Worm (Caenorhabditis elegans): ENCODE results near the gene math-45.
A peak's percentile ranks its signal among the peaks of the same experiment; 100 is the strongest.

The math-45 gene

DNA sequence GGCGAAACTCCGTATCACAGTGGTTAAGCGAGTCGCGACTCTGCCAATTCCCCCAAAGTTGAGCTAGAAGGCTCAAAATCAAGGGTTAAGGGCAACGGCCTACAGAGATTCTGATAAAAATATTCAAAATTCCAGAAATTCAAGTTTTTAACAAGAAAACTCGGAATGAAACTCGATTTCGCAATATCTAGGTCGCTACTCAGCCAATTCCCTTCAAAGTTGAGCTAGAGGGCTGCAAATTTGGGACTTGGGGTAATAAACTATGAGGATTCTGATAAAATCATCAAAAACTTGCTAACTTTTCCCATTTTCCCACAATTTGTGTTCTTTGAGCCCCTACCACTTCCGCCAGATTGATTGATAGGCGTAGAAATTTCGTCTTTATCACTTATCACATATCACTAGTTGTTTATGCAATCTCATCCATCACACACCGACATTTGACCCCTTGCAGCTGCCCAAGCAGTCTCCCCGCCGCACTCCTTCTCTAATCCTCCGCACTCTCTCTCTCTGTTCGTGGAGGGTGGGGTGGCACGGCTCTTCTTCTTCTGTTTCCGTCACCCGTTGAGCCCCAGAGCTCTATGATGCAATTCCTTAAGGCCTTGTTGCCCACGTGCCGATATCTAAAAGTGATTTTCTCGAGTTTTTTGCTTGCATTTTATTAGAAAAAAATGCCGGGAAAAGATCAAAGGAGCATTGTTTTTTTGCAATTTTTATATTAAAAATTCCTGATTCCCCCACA lies 15.5 kb downstream of the math-45 start (continued):
- TF ChIP-seq zip-4 (GFP tag; optimal IDR thresholded peaks at IDR 0.05) = peak; percentile 90
- TF ChIP-seq nhr-90 (tag; optimal IDR thresholded peaks at IDR 0.05; ENCODE audit: poor library complexity) = no peak
- TF ChIP-seq C04F5.9 (tag; optimal IDR thresholded peaks at IDR 0.05) = no peak
- no peak for TF ChIP-seq skn-1 (tag; optimal IDR thresholded peaks at IDR 0.05)
- no peak for TF ChIP-seq fkh-4 (tag; optimal IDR thresholded peaks at IDR 0.05; ENCODE audit: borderline replicate concordance)
- TF ChIP-seq jun-1 (tag; optimal IDR thresholded peaks at IDR 0.05) = no peak
- TF ChIP-seq rnt-1 (tag; optimal IDR thresholded peaks at IDR 0.05) = peak; percentile 90
- TF ChIP-seq aly-2 (tag; optimal IDR thresholded peaks at IDR 0.05) = no peak
- TF ChIP-seq fkh-8 (tag; optimal IDR thresholded peaks at IDR 0.05) = peak; percentile 50
- TF ChIP-seq swsn-7 (tag; optimal IDR thresholded peaks at IDR 0.05) = peak; percentile 38
- peak in 2 of 3 experiments; percentile 1 to 25 for TF ChIP-seq dpl-1 (GFP tag; optimal IDR thresholded peaks at IDR 0.05)
- no peak for TF ChIP-seq nhr-84 (tag; optimal IDR thresholded peaks at IDR 0.05)
- no peak for TF ChIP-seq mef-2 (tag; optimal IDR thresholded peaks at IDR 0.05)
- TF ChIP-seq lsy-2 (tag; optimal IDR thresholded peaks at IDR 0.05) = peak; percentile 44 to 46
- TF ChIP-seq alr-1 (tag; optimal IDR thresholded peaks at IDR 0.05; ENCODE audit: borderline replicate concordance) = no peak
- TF ChIP-seq efl-1 (optimal IDR thresholded peaks at IDR 0.05) = peak; percentile 31 to 33
- peak in 1 of 2 experiments; percentile 27 for TF ChIP-seq efl-1 (GFP tag; optimal IDR thresholded peaks at IDR 0.05 in 1 of 2)
- peak in 1 of 2 experiments; percentile 61 for TF ChIP-seq mdl-1 (tag; optimal IDR thresholded peaks at IDR 0.05)
- peak; percentile 55 for TF ChIP-seq egl-13 (tag; optimal IDR thresholded peaks at IDR 0.05)
- peak; percentile 7 for TF ChIP-seq unc-130 (tag; optimal IDR thresholded peaks at IDR 0.05)
- no peak for TF ChIP-seq sup-37 (GFP tag; optimal IDR thresholded peaks at IDR 0.05)
- TF ChIP-seq nhr-237 (tag; optimal IDR thresholded peaks at IDR 0.05) = no peak
- TF ChIP-seq nhr-12 (tag; optimal IDR thresholded peaks at IDR 0.05) = no peak
- TF ChIP-seq ztf-4 (tag; optimal IDR thresholded peaks at IDR 0.05) = peak; percentile 52
- TF ChIP-seq nhr-85 (tag) = no peak
- peak; percentile 71 for TF ChIP-seq pag-3 (tag; optimal IDR thresholded peaks at IDR 0.05; ENCODE audit: borderline replicate concordance, insufficient read depth)
- TF ChIP-seq nhr-19 (GFP tag; conservative IDR thresholded peaks at IDR 0.05) = peak; percentile 66
- TF ChIP-seq grh-1 (GFP tag; IDR thresholded peaks at IDR 0.05) = no peak
- peak; percentile 17 for TF ChIP-seq C16A3.4 (tag; optimal IDR thresholded peaks at IDR 0.05)

DNA sequence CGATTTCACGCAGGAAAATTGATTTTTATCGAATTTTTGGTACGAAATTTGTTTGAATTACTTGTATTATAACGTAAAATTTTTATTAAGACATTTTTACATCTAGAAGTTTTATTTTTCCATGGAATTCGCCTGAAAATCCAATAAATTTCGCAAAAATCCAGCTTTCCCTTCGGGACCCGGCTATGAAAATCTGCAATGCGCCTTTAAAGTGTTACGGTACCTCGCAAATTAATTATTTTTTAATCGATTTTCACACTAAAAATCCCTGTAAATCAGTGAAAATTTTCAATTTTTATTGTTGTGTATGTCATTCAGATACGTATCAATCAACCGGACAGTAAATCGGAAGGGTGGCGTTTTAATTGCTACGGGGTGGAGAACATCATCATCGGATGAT lies 16.3 kb downstream of the math-45 start:
- TF ChIP-seq mef-2 (tag; optimal IDR thresholded peaks at IDR 0.05) (no peak), blmp-1 (tag; optimal IDR thresholded peaks at IDR 0.05) (peak; percentile 11)

DNA sequence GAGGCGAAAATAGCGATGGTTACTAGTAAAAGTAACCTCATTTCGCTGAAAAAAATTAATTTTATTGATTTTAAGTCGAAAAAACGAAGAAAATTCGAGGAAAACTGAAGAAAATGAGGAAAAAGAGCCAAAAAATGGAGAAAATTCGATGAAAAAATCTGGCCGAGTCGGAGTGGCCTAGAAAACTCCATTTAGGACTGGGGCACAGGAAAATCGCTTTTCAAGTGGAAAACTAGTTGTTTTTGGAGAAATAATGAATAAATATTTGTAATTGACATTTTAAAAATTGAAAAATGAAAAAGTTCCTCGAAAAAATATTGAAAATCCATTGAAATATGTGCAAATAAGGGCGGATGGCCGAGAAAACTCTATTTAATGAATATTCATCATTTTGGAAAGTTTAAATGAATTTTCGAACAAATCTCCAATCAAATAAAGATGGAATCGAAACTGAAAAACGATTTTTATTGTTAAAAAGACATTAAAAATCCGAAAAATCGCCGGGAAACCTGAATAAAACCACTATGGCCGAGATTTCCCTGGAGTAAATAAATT lies 16.9 kb downstream of the math-45 start, which contains the start of gene emc-1:
Gene emc-1, minus strand, starts transcription at position 45 of the 555 bp plus-strand sequence.
- TF ChIP-seq C34B4.2 (tag; optimal IDR thresholded peaks at IDR 0.05) = no peak
- TF ChIP-seq snpc-4 (tag; optimal IDR thresholded peaks at IDR 0.05) = no peak
- no peak for TF ChIP-seq blmp-1 (tag; optimal IDR thresholded peaks at IDR 0.05)
- no peak for TF ChIP-seq lin-13 (GFP tag; optimal IDR thresholded peaks at IDR 0.05)
- TF ChIP-seq unc-86 (tag; optimal IDR thresholded peaks at IDR 0.05) = no peak
- no peak for TF ChIP-seq unc-30 (tag; optimal IDR thresholded peaks at IDR 0.05)
- no peak for TF ChIP-seq zag-1 (tag; optimal IDR thresholded peaks at IDR 0.05)
- TF ChIP-seq fkh-8 (tag; optimal IDR thresholded peaks at IDR 0.05) = peak; percentile 2
- TF ChIP-seq C04F5.9 (tag; optimal IDR thresholded peaks at IDR 0.05) = no peak
- no peak for TF ChIP-seq ama-1 (optimal IDR thresholded peaks at IDR 0.05)
- TF ChIP-seq elt-3 (tag; optimal IDR thresholded peaks at IDR 0.05) = no peak
- TF ChIP-seq sptf-1 (tag; optimal IDR thresholded peaks at IDR 0.05) = no peak
- TF ChIP-seq zip-4 (GFP tag; optimal IDR thresholded peaks at IDR 0.05) = no peak
- no peak for TF ChIP-seq skn-1 (tag; optimal IDR thresholded peaks at IDR 0.05)
- TF ChIP-seq tbx-2 (tag; optimal IDR thresholded peaks at IDR 0.05) = no peak
- no peak for TF ChIP-seq lir-3 (tag; optimal IDR thresholded peaks at IDR 0.05; ENCODE audit: poor library complexity)
- no peak for TF ChIP-seq ceh-82 (tag; optimal IDR thresholded peaks at IDR 0.05)
- no peak for TF ChIP-seq ces-1 (GFP tag; optimal IDR thresholded peaks at IDR 0.05)
- TF ChIP-seq ets-5 (GFP tag; IDR thresholded peaks at IDR 0.05) = no peak
- peak in 1 of 2 experiments; percentile 7 for TF ChIP-seq lsy-2 (tag; optimal IDR thresholded peaks at IDR 0.05)
- TF ChIP-seq hlh-4 (tag; optimal IDR thresholded peaks at IDR 0.05) = no peak
- peak; percentile 32 for TF ChIP-seq lin-14 (GFP tag; optimal IDR thresholded peaks at IDR 0.05)
- no peak for TF ChIP-seq unc-98 (GFP tag; IDR thresholded peaks at IDR 0.05)
- no peak for TF ChIP-seq grh-1 (GFP tag; IDR thresholded peaks at IDR 0.05)
- TF ChIP-seq vab-15 (tag; optimal IDR thresholded peaks at IDR 0.05) = no peak
- no peak for TF ChIP-seq ztf-4 (tag; optimal IDR thresholded peaks at IDR 0.05)
- no peak for TF ChIP-seq mdl-1 (tag; optimal IDR thresholded peaks at IDR 0.05)
